Worm (Caenorhabditis elegans) whole organism, midembryonic: ENCODE data around the gene ZC239.22.
"Not testable (repeated sequence)": the region's sequence is repeated elsewhere in the genome, so short reads cannot be mapped to it uniquely, and the experiment has no call there.

Experiments used
- T22C8.4 ChIP-seq: fragments of 200-800 bp; sonication (Bioruptor generic); IDR thresholded peaks from 2 replicates; pipeline ENCODE4 v1.3.6; 2022; ENCODE audit warnings: missing genetic modification characterization, missing compliant biosample characterization
- cog-1 ChIP-seq: sonication (generic microtip); optimal IDR thresholded peaks from 2 replicates; lab custom pipeline; 2016; ENCODE audit warnings: missing genetic modification characterization, missing compliant biosample characterization
- flt-1 ChIP-seq: fragments of 200-800 bp; sonication (Bioruptor generic); IDR thresholded peaks from 2 replicates; pipeline ENCODE4 v1.3.6; 2022; ENCODE audit warnings: missing genetic modification characterization, missing compliant biosample characterization
- klf-2 ChIP-seq: fragments of 200-800 bp; sonication (Bioruptor generic); conservative IDR thresholded peaks from 2 replicates; pipeline ENCODE4 v1.3.6; 2022; ENCODE audit warnings: missing genetic modification reagents, missing genetic modification characterization, missing compliant biosample characterization
- med-1 ChIP-seq: sonication (generic microtip); optimal IDR thresholded peaks from 2 replicates; lab custom pipeline; 2017; ENCODE audit warnings: missing genetic modification characterization, mild to moderate bottlenecking, missing compliant biosample characterization, antibody characterized with exemption, missing genetic modification reagents; ENCODE audit not compliant: insufficient read depth
- ref-1 ChIP-seq: fragments of 200-800 bp; sonication (Bioruptor generic); conservative IDR thresholded peaks from 2 replicates; pipeline ENCODE4 v1.3.6; 2022; ENCODE audit warnings: missing genetic modification reagents, missing genetic modification characterization, missing compliant biosample characterization
- tab-1 ChIP-seq: fragments of 200-800 bp; sonication (Bioruptor generic); IDR thresholded peaks from 2 replicates; pipeline ENCODE4 v1.3.6; 2022; ENCODE audit warnings: missing genetic modification characterization, missing compliant biosample characterization
- ztf-23 ChIP-seq: fragments of 200-800 bp; sonication (Bioruptor generic); IDR thresholded peaks from 2 replicates; pipeline ENCODE4 v1.3.6; 2022; ENCODE audit warnings: missing genetic modification reagents, missing genetic modification characterization, missing compliant biosample characterization
- ztf-29 ChIP-seq: fragments of 200-800 bp; sonication (Bioruptor generic); IDR thresholded peaks from 2 replicates; pipeline ENCODE4 v1.3.6; 2022; ENCODE audit warnings: missing genetic modification reagents, missing genetic modification characterization, missing compliant biosample characterization

Gene ZC239.22

DNA sequence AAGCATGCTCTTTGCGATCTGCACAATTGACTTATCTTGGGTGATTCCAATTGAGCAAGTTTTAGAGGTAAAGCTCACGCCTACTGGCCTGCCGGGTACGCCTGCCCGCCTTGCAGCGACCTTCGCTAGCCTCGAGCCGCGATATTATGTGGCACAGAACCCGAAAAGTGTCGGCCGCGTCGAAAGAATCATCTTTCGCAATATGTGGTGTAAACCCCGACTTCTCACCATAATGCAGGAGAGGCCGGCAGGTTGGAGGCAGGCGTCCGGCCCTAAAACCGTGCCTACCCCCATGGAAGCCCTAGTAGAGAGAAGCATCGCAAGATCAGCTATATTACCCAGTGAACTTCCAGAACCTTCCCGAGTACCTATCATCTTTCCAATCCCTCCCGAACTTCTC, 34.8 kb downstream of the ZC239.22 start:
- no peak for TF ChIP-seq klf-2
- no peak for TF ChIP-seq ztf-23 (GFP tag; lab: Robert Waterston, UW)
- no peak for TF ChIP-seq tab-1 (GFP tag; lab: Robert Waterston, UW)

DNA sequence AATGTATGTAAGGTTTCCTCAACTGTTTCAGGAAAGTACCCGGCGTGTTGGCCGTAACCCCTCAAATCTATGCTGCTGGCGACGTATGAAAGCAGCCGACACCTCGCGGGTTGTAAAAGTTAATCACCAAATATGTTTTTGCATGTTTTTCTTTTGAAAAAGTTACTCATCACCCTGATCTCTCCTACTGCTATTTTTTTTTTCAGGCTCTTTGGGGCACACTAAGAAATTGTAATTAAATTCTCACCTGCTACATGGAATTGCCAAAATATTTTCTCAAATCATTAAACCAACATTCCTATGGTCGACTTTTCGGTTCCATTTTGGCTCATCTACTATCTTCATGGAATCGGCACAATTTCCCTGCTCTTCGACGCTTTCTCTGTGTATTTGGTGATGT, 35.8 kb downstream of the ZC239.22 start, which contains the start of gene sri-78:
Gene sri-78, plus strand, starts transcription at position 301 of the 400 bp plus-strand sequence.
- not testable (repeated sequence) for TF ChIP-seq ref-1; cog-1 (tag; lab: Kevin White, UChicago); ztf-23 (GFP tag; lab: Robert Waterston, UW)

DNA sequence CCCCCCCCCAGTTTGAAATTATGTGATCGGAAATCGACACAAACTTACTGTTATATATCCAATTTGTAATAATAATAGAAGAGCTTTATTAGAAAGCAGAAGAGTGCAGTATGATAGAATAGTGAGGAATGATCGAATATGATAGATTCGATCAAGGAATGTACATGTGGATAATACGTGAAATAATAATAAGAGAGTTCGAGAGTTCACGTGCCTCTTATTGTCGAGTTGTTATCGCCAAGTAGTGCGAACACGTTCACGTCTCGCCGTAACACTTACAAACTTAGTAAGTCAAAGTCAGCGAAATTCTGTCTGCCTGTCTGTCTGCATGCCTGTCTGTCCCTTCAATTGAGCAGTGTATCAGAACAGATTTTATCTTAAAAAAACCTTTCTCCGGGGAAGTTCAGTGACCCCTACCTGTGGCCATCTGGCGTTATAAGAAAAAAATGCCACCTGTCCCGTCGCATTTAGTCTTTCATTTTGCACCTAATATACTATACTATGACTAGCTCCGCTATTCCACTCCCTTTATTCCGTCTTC, 37.3 kb downstream of the ZC239.22 start, which contains the start of the genes Y27F2A.6 and Y27F2A.8:
Gene Y27F2A.6, minus strand, starts transcription at position 101 of the 541 bp plus-strand sequence.
Gene Y27F2A.8, plus strand, starts transcription at position 491 of the 541 bp plus-strand sequence.
- not testable (repeated sequence) for TF ChIP-seq klf-2; ztf-29 (GFP tag; lab: Robert Waterston, UW); ztf-23 (GFP tag; lab: Robert Waterston, UW)

DNA sequence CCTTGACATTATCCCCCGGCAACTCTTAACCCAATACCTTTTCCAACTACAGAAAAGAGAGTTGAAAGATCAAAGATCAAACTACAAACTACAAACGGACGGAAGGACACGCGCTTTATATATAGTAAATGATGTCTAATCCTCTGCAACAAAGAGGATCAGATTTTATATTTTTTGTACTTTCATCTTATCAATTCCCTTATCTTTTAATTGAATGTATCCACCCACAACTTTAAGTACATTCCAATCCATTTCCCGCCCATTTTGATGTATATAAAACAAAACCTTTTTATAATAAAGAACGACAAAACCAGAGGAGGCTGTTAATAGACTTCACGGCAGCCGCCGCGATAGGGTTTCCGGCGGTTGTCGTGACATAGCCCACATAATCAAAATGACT, 43.0 kb downstream of the ZC239.22 start, which contains the start of gene sri-40:
Gene sri-40, plus strand, starts transcription at position 301 of the 400 bp plus-strand sequence.
- not testable (repeated sequence) for TF ChIP-seq cog-1 (tag; lab: Kevin White, UChicago); flt-1 (GFP tag; lab: Robert Waterston, UW); tab-1 (GFP tag; lab: Robert Waterston, UW)

DNA sequence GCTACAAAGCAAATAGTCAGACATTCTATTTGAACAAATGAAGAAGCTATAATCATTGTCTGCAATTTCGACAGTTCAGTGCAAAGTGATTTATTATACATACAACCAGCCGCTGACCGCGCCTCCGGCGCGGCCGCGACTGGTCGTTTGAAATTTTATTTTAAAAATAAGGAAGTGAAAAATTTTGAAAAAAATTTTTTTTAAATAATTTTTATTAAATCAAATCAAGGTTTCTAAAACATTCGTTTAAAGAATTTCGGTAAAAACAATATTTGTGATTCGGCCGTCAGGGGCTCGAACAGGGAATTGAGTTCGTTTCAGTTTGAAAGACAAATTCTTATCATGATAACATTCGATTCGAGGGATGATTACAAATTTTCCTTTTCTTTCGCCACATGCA, 48.4 kb downstream of the ZC239.22 start, which contains the start of gene Y27F2A.10:
Gene Y27F2A.10, minus strand, starts transcription at position 101 of the 400 bp plus-strand sequence.
- TF ChIP-seq tab-1 (GFP tag; lab: Robert Waterston, UW) (no peak), flt-1 (GFP tag; lab: Robert Waterston, UW) (no peak), med-1 (GFP tag; lab: Kevin White, UChicago) (no peak), ztf-23 (GFP tag; lab: Robert Waterston, UW) (no peak), klf-2 (no peak), ref-1 (no peak), T22C8.4 (no peak), ztf-29 (GFP tag; lab: Robert Waterston, UW) (no peak), cog-1 (tag; lab: Kevin White, UChicago) (no peak)

DNA sequence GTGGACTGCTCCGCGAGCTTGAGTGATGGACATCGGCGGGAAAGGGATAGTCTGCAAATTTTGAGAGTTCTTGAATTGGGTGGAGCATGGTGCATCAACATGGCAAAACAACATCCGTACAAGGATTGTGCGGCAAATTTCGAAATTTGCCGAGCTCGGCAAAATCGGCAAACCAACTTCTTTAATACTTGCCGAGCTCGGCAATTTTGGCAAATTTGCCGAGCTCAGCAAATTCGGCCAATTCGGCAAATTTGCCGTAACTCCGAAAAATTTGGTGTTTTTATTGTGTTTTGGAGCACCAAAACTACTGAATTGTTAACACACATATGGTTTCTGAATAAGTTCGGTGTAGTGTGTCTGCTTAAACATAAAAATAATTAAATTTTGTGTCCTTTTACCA, 50.5 kb downstream of the ZC239.22 start, which contains the start of gene fbxc-55:
Gene fbxc-55, minus strand, starts transcription at position 101 of the 400 bp plus-strand sequence.
- TF ChIP-seq flt-1 (GFP tag; lab: Robert Waterston, UW) = no peak
